Worm (Caenorhabditis elegans) whole organism, late embryonic: Measurements from ENCODE around the gene Y57G11C.38.
"Not testable (repeated sequence)": the region's sequence is repeated elsewhere in the genome, so short reads cannot be mapped to it uniquely, and the experiment has no call there.

Experiments
- C38D4.7 ChIP-seq: fragments of 200-800 bp; sonication (Bioruptor generic); optimal IDR thresholded peaks from 2 replicates; lab custom pipeline; 2018; ENCODE audit warnings: mild to moderate bottlenecking, missing genetic modification characterization, moderate library complexity, missing compliant biosample characterization
- K02D7.2 ChIP-seq: sonication (generic microtip); optimal IDR thresholded peaks from 2 replicates; lab custom pipeline; 2017; ENCODE audit warnings: mild to moderate bottlenecking, missing genetic modification characterization, missing compliant biosample characterization
- T23F11.4 ChIP-seq: fragments of 200-800 bp; sonication (Bioruptor generic); optimal IDR thresholded peaks from 2 replicates; lab custom pipeline; 2018; ENCODE audit warnings: mild to moderate bottlenecking, missing genetic modification characterization, missing compliant biosample characterization
- Y22D7AL.16 ChIP-seq: sonication (generic microtip); optimal IDR thresholded peaks from 2 replicates; lab custom pipeline; 2016; ENCODE audit warnings: missing genetic modification characterization, missing compliant biosample characterization
- ahr-1 ChIP-seq: sonication (generic microtip); optimal IDR thresholded peaks from 2 replicates; lab custom pipeline; 2016; ENCODE audit warnings: missing genetic modification characterization, missing compliant biosample characterization
- ama-1 ChIP-seq: fragments of 150-350 bp; optimal IDR thresholded peaks from 2 replicates; lab custom pipeline; 2014
- ceh-14 ChIP-seq: sonication (generic microtip); optimal IDR thresholded peaks from 2 replicates; lab custom pipeline; 2016; ENCODE audit warnings: missing genotype, missing genetic modification characterization, missing compliant biosample characterization
- ceh-19 ChIP-seq: fragments of 200-800 bp; sonication (Bioruptor generic); optimal IDR thresholded peaks from 2 replicates; lab custom pipeline; 2018; ENCODE audit warnings: mild to moderate bottlenecking, missing genetic modification characterization, missing compliant biosample characterization
- ceh-2 ChIP-seq: sonication (generic microtip); optimal IDR thresholded peaks from 2 replicates; lab custom pipeline; 2016; ENCODE audit warnings: missing genotype, missing genetic modification characterization, missing compliant biosample characterization
- ceh-22 ChIP-seq: sonication (generic microtip); optimal IDR thresholded peaks from 2 replicates; lab custom pipeline; 2017; ENCODE audit warnings: missing biosample characterization, missing genetic modification characterization
- ceh-24 ChIP-seq: sonication (generic microtip); optimal IDR thresholded peaks from 2 replicates; lab custom pipeline; 2016; ENCODE audit warnings: mild to moderate bottlenecking, missing genetic modification characterization, missing compliant biosample characterization
- ceh-30 ChIP-seq: fragments of 150-350 bp; optimal IDR thresholded peaks from 2 replicates; lab custom pipeline; 2014; ENCODE audit warnings: missing biosample characterization, missing genetic modification characterization
- ceh-34 ChIP-seq: sonication (generic microtip); optimal IDR thresholded peaks from 2 replicates; lab custom pipeline; 2016; ENCODE audit warnings: mild to moderate bottlenecking, missing genetic modification characterization, missing compliant biosample characterization
- ceh-48 ChIP-seq: sonication (generic microtip); optimal IDR thresholded peaks from 2 replicates; lab custom pipeline; 2016; ENCODE audit warnings: missing genetic modification characterization, inconsistent platforms, missing compliant biosample characterization
- ceh-9 ChIP-seq: sonication (generic microtip); optimal IDR thresholded peaks from 2 replicates; lab custom pipeline; 2016; ENCODE audit warnings: mild to moderate bottlenecking, missing genetic modification characterization, inconsistent platforms, missing compliant biosample characterization
- che-1 ChIP-seq: sonication (generic microtip); optimal IDR thresholded peaks from 2 replicates; lab custom pipeline; 2016; ENCODE audit warnings: mild to moderate bottlenecking, missing genetic modification characterization, missing compliant biosample characterization
- dmd-4 ChIP-seq: sonication (generic microtip); optimal IDR thresholded peaks from 2 replicates; lab custom pipeline; 2016; ENCODE audit warnings: borderline replicate concordance, missing genetic modification characterization, missing compliant biosample characterization
- dve-1 ChIP-seq: sonication (generic microtip); optimal IDR thresholded peaks from 2 replicates; lab custom pipeline; 2017; ENCODE audit warnings: antibody characterized with exemption, mild to moderate bottlenecking, missing genetic modification characterization, missing compliant biosample characterization
- elt-4 ChIP-seq: sonication (generic microtip); optimal IDR thresholded peaks from 2 replicates; lab custom pipeline; 2016; ENCODE audit warnings: missing genetic modification characterization, missing compliant biosample characterization
- eyg-1 ChIP-seq: sonication (generic microtip); optimal IDR thresholded peaks from 2 replicates; lab custom pipeline; 2016; ENCODE audit warnings: missing genotype, missing genetic modification characterization, missing compliant biosample characterization
- fkh-6 ChIP-seq: sonication (generic microtip); optimal IDR thresholded peaks from 2 replicates; lab custom pipeline; 2016; ENCODE audit warnings: missing genetic modification characterization, missing compliant biosample characterization
- gmeb-2 ChIP-seq: sonication (generic microtip); optimal IDR thresholded peaks from 2 replicates; lab custom pipeline; 2016; ENCODE audit warnings: missing genetic modification characterization, inconsistent platforms, missing compliant biosample characterization
- hlh-6 ChIP-seq: sonication (generic microtip); optimal IDR thresholded peaks from 2 replicates; lab custom pipeline; 2016; ENCODE audit warnings: missing genotype, missing genetic modification characterization, missing compliant biosample characterization
- lin-11 ChIP-seq: fragments of 200-800 bp; sonication (Bioruptor generic); optimal IDR thresholded peaks from 2 replicates; lab custom pipeline; 2018; ENCODE audit warnings: mild to moderate bottlenecking, missing genetic modification characterization, missing compliant biosample characterization
- mec-3 ChIP-seq: sonication (generic microtip); optimal IDR thresholded peaks from 2 replicates; lab custom pipeline; 2016; ENCODE audit warnings: borderline replicate concordance, missing genetic modification characterization, missing compliant biosample characterization
- nhr-232 ChIP-seq: sonication (generic microtip); optimal IDR thresholded peaks from 2 replicates; lab custom pipeline; 2016; ENCODE audit warnings: missing genetic modification characterization, missing compliant biosample characterization
- npax-4 ChIP-seq: sonication (generic microtip); optimal IDR thresholded peaks from 2 replicates; lab custom pipeline; 2016; ENCODE audit warnings: missing genetic modification characterization, missing compliant biosample characterization
- pag-3 ChIP-seq: sonication (generic microtip); optimal IDR thresholded peaks from 2 replicates; lab custom pipeline; 2016; ENCODE audit warnings: missing compliant biosample characterization, missing genetic modification characterization, borderline replicate concordance
- pat-9 ChIP-seq: fragments of 200-800 bp; sonication (Bioruptor generic); optimal IDR thresholded peaks from 2 replicates; lab custom pipeline; 2018; ENCODE audit warnings: mild to moderate bottlenecking, missing genetic modification characterization, moderate library complexity, missing compliant biosample characterization
- pax-1 ChIP-seq: fragments of 150-350 bp; optimal IDR thresholded peaks from 2 replicates; lab custom pipeline; 2014; ENCODE audit warnings: missing biosample characterization, missing genetic modification characterization
- pha-2 ChIP-seq: sonication (generic microtip); optimal IDR thresholded peaks from 2 replicates; lab custom pipeline; 2017; ENCODE audit warnings: mild to moderate bottlenecking, missing genetic modification characterization, missing compliant biosample characterization
- pqm-1 ChIP-seq: sonication (generic microtip); optimal IDR thresholded peaks from 2 replicates; lab custom pipeline; 2016; ENCODE audit warnings: missing genetic modification characterization, missing compliant biosample characterization
- pros-1 ChIP-seq: fragments of 150-350 bp; optimal IDR thresholded peaks from 2 replicates; lab custom pipeline; 2014; ENCODE audit warnings: missing biosample characterization, missing genetic modification reagents, missing genetic modification characterization
- tbx-2 ChIP-seq: sonication (generic microtip); optimal IDR thresholded peaks from 2 replicates; lab custom pipeline; 2016; ENCODE audit warnings: missing genetic modification characterization, missing compliant biosample characterization
- tbx-7 ChIP-seq: sonication (generic microtip); optimal IDR thresholded peaks from 2 replicates; lab custom pipeline; 2016; ENCODE audit warnings: missing genotype, missing genetic modification characterization, missing compliant biosample characterization
- unc-3 ChIP-seq, 2 experiments: fragments of 200-800 bp in 1 of 2; sonication (Bioruptor generic) in 1 of 2; sonication (generic microtip) in 1 of 2; conservative IDR thresholded peaks in 1 of 2; optimal IDR thresholded peaks in 1 of 2; 2 replicates each; pipeline versions ENCODE4 v1.3.6 to Lab custom; 2016 to 2022; ENCODE audit warnings: missing compliant biosample characterization in 2 of 2, missing genetic modification characterization in 2 of 2, missing genetic modification reagents in 1 of 2
- unc-42 ChIP-seq: sonication (generic microtip); optimal IDR thresholded peaks from 2 replicates; lab custom pipeline; 2016; ENCODE audit warnings: missing genotype, missing genetic modification characterization, missing compliant biosample characterization
- zip-5 ChIP-seq: sonication (generic microtip); optimal IDR thresholded peaks from 2 replicates; lab custom pipeline; 2016; ENCODE audit warnings: missing genetic modification characterization, missing compliant biosample characterization
- ztf-16 ChIP-seq: sonication (generic microtip); optimal IDR thresholded peaks from 2 replicates; lab custom pipeline; 2017; ENCODE audit warnings: missing genetic modification characterization, missing compliant biosample characterization

Gene Y57G11C.38

ce11 chrIV:14838095-14838494, 24.2 kb upstream of the Y57G11C.38 start (continued):
- TF ChIP-seq nhr-232 (peak; percentile 61), mec-3 (tag; lab: Kevin White, UChicago) (no peak), lin-11 (peak; percentile 71), dmd-4 (tag; lab: Kevin White, UChicago) (no peak), elt-4 (tag; lab: Kevin White, UChicago) (no peak), pax-1 (tag; lab: Kevin White, UChicago) (no peak), eyg-1 (no peak), ztf-16 (tag; lab: Kevin White, UChicago) (peak; percentile 66), che-1 (tag; lab: Kevin White, UChicago) (peak; percentile 80), ceh-48 (tag; lab: Kevin White, UChicago) (peak; percentile 82), pat-9 (tag; lab: Kevin White, UChicago) (peak; percentile 79), dve-1 (tag; lab: Kevin White, UChicago) (peak; percentile 43), ceh-2 (peak; percentile 55), unc-42 (tag; lab: Kevin White, UChicago) (no peak), zip-5 (tag; lab: Kevin White, UChicago) (peak; percentile 40), ceh-9 (no peak), gmeb-2 (tag; lab: Kevin White, UChicago) (peak; percentile 79), pros-1 (tag; lab: Kevin White, UChicago) (no peak), C38D4.7 (peak; percentile 70), npax-4 (tag; lab: Kevin White, UChicago) (peak; percentile 11), tbx-7 (no peak), ama-1 (lab: Kevin White, UChicago) (no peak), ceh-30 (tag; lab: Kevin White, UChicago) (no peak)

- TF ChIP-seq pros-1 (tag; lab: Kevin White, UChicago); pqm-1 (tag; lab: Kevin White, UChicago); ceh-24: not testable (repeated sequence)
Measured at ce11 chrIV:14843062-14843461, 19.2 kb upstream of the Y57G11C.38 start, which contains the start of gene Y57G11C.20. Gene Y57G11C.20, plus strand, starts transcription at chrIV:14843362.

ce11 chrIV:14853703-14854102, 8.5 kb upstream of the Y57G11C.38 start, which contains the start of gene Y57G11C.52:
Gene Y57G11C.52, plus strand, starts transcription at chrIV:14854003.
- TF ChIP-seq unc-42 (tag; lab: Kevin White, UChicago) (no peak), pha-2 (no peak), ceh-14 (tag; lab: Kevin White, UChicago) (no peak), ceh-19 (GFP tag; lab: Kevin White, UChicago) (no peak), eyg-1 (no peak), lin-11 (no peak), unc-3 (GFP tag; conservative IDR thresholded peaks at IDR 0.05; lab: Robert Waterston, UW) (no peak), unc-3 (tag; optimal IDR thresholded peaks at IDR 0.05; lab: Kevin White, UChicago) (no peak)

ce11 chrIV:14861691-14862090, 556 bp upstream of the Y57G11C.38 start, which contains the start of gene Y57G11C.23:
Gene Y57G11C.23, minus strand, starts transcription at chrIV:14861791.
- TF ChIP-seq ahr-1 (tag; lab: Kevin White, UChicago) (no peak), Y22D7AL.16 (tag; lab: Kevin White, UChicago) (no peak), K02D7.2 (tag; lab: Kevin White, UChicago) (no peak), ama-1 (lab: Kevin White, UChicago) (no peak), ceh-14 (tag; lab: Kevin White, UChicago) (no peak), tbx-2 (no peak), C38D4.7 (no peak), hlh-6 (no peak), nhr-232 (no peak), pag-3 (no peak), ceh-22 (tag; lab: Kevin White, UChicago) (no peak), ztf-16 (tag; lab: Kevin White, UChicago) (no peak), pax-1 (tag; lab: Kevin White, UChicago) (no peak), ceh-34 (tag; lab: Kevin White, UChicago) (no peak), pha-2 (no peak), ceh-24 (no peak), fkh-6 (tag; lab: Kevin White, UChicago) (no peak), T23F11.4 (GFP tag; lab: Kevin White, UChicago) (no peak)
